Fruit fly (Drosophila melanogaster): ENCODE measurements around the gene Syn1.

DNA sequence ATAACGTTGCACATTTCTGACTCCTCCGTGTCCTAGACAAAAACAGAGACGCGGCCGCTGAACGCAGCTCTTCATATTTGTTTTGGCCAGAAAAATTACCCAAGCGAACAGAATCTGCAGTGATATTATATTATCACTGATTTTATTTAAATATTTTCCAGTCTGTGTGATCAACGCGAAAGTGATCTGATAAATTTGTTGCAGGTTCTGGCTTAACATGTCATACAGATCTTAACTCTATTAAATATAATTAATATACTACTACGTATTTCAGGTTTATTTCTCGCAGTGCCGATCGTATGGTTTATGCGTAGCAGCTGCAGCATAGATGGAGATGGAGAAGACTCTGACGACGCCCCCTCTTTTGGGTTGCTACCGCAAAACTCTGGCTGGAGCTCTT is 49.5 kb downstream of the Syn1 start:
- no peak for TF ChIP-seq pan (optimal IDR thresholded peaks at IDR 0.05)
- TF ChIP-seq CG8478 (optimal IDR thresholded peaks at IDR 0.05): no peak
- TF ChIP-seq psq (optimal IDR thresholded peaks at IDR 0.05): no peak
- no peak for TF ChIP-seq Dll (optimal IDR thresholded peaks at IDR 0.05)
